Worm (Caenorhabditis elegans): ENCODE data around the gene srbc-16.

DNA sequence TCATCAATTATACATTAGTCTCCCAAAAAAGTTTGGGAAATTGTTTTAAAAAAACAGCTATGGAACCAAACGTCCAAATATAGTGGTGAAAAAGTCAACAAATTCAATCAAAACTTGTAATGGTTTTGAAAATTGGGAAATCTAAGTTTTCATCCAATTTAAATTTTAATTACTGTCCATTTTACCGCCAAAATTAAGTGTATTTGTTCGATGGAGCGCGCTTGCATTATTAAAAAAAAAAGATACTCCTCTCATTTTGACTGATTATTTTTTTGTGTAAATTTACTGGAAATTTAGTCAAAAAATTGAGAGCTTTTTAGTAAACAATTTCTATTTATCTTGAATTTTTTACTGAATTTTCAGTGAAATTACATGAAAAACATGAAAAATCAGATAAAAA, 7.4 kb upstream of the srbc-16 start:
- TF ChIP-seq fos-1 (tag; optimal IDR thresholded peaks at IDR 0.05), result no peak
- no peak for TF ChIP-seq ama-1 (optimal IDR thresholded peaks at IDR 0.05)
- TF ChIP-seq hlh-4 (tag; optimal IDR thresholded peaks at IDR 0.05), result no peak
- no peak for TF ChIP-seq lin-15B (tag; optimal IDR thresholded peaks at IDR 0.05)
- TF ChIP-seq snpc-4 (tag; optimal IDR thresholded peaks at IDR 0.05), result no peak
- no peak for TF ChIP-seq zag-1 (tag; optimal IDR thresholded peaks at IDR 0.05)
- no peak for TF ChIP-seq pqm-1 (tag; optimal IDR thresholded peaks at IDR 0.05)
- TF ChIP-seq Y116A8C.19 (tag; optimal IDR thresholded peaks at IDR 0.05; ENCODE audit: borderline replicate concordance), result no peak
- TF ChIP-seq lin-35 (GFP tag; optimal IDR thresholded peaks at IDR 0.05), result no peak
- TF ChIP-seq unc-62 (GFP tag; optimal IDR thresholded peaks at IDR 0.05), result no peak
